Fruit fly (Drosophila melanogaster) whole organism, embryonic: ENCODE measurements around the gene CG3014.

Experiments
- Awh ChIP-seq: fragments of 200-800 bp; sonication (Bioruptor generic); IDR thresholded peaks from 2 replicates; pipeline ENCODE4, ENCODE4 v1.3.6; 2022; ENCODE audit warnings: missing biosample characterization, missing genetic modification characterization
- Bdp1 ChIP-seq: fragments of 200-800 bp; sonication (Bioruptor generic); optimal IDR thresholded peaks from 3 replicates; lab custom pipeline; 2016; ENCODE audit warnings: missing biosample characterization, missing genetic modification characterization
- Bteb2 ChIP-seq: fragments of 200-800 bp; sonication (Bioruptor generic); optimal IDR thresholded peaks from 2 replicates; lab custom pipeline; 2016; ENCODE audit warnings: missing biosample characterization, missing genetic modification characterization
- CG10543 ChIP-seq: fragments of 200-800 bp; sonication (Bioruptor generic); optimal IDR thresholded peaks from 3 replicates; lab custom pipeline; 2017; ENCODE audit warnings: missing biosample characterization, mild to moderate bottlenecking, missing genetic modification characterization, moderate library complexity
- CG12769 ChIP-seq: fragments of 200-800 bp; sonication (Bioruptor generic); optimal IDR thresholded peaks from 2 replicates; lab custom pipeline; 2019; ENCODE audit warnings: missing biosample characterization, mild to moderate bottlenecking, missing genetic modification characterization, moderate library complexity
- CG15514 ChIP-seq: fragments of 200-800 bp; sonication (Bioruptor generic); optimal IDR thresholded peaks from 3 replicates; lab custom pipeline; 2017; ENCODE audit warnings: missing biosample characterization, missing genetic modification characterization, mild to moderate bottlenecking, moderate library complexity, missing genetic modification reagents
- CG1603 ChIP-seq: fragments of 200-800 bp; sonication (Bioruptor generic); optimal IDR thresholded peaks from 2 replicates; lab custom pipeline; 2019; ENCODE audit warnings: missing biosample characterization, mild to moderate bottlenecking, missing genetic modification characterization, moderate library complexity
- CG17328 ChIP-seq: fragments of 200-800 bp; sonication (Bioruptor generic); IDR thresholded peaks from 2 replicates; pipeline ENCODE4 v1.3.6; 2022; ENCODE audit warnings: missing biosample characterization, missing genetic modification characterization
- CG17912 ChIP-seq: fragments of 200-800 bp; sonication (Bioruptor generic); optimal IDR thresholded peaks from 2 replicates; lab custom pipeline; 2018; ENCODE audit warnings: missing biosample characterization, mild to moderate bottlenecking, missing genetic modification characterization
- CG31365 ChIP-seq: fragments of 200-800 bp; sonication (Bioruptor generic); optimal IDR thresholded peaks from 2 replicates; lab custom pipeline; 2018; ENCODE audit warnings: missing biosample characterization, mild to moderate bottlenecking, missing genetic modification characterization
- CG32532 ChIP-seq: fragments of 200-800 bp; sonication (Bioruptor generic); IDR thresholded peaks from 2 replicates; pipeline ENCODE4 v1.3.6; 2022; ENCODE audit warnings: missing biosample characterization, missing genetic modification characterization
- CG33213 ChIP-seq: fragments of 200-800 bp; sonication (Bioruptor generic); optimal IDR thresholded peaks from 3 replicates; lab custom pipeline; 2016; ENCODE audit warnings: missing biosample characterization, missing genetic modification characterization
- CG34376 ChIP-seq: fragments of 200-800 bp; sonication (Bioruptor generic); optimal IDR thresholded peaks from 2 replicates; lab custom pipeline; 2018; ENCODE audit warnings: missing biosample characterization, mild to moderate bottlenecking, missing genetic modification characterization
- CG6175 ChIP-seq: fragments of 200-800 bp; sonication (Bioruptor generic); IDR thresholded peaks from 3 replicates; pipeline ENCODE4 v1.3.6; 2022; ENCODE audit warnings: missing biosample characterization, missing genetic modification characterization
- CG7745 ChIP-seq: fragments of 200-800 bp; sonication (Bioruptor generic); optimal IDR thresholded peaks from 2 replicates; lab custom pipeline; 2018; ENCODE audit warnings: missing biosample characterization, mild to moderate bottlenecking, missing genetic modification characterization, moderate library complexity
- CG7963 ChIP-seq: fragments of 200-800 bp; sonication (Bioruptor generic); IDR thresholded peaks from 3 replicates; pipeline ENCODE4 v1.3.6; 2022; ENCODE audit warnings: missing biosample characterization, missing genetic modification characterization; ENCODE audit not compliant: partially characterized antibody
- CG8388 ChIP-seq: fragments of 200-800 bp; sonication (Bioruptor generic); optimal IDR thresholded peaks from 2 replicates; lab custom pipeline; 2019; ENCODE audit warnings: missing biosample characterization, mild to moderate bottlenecking, missing genetic modification characterization, moderate library complexity
- CG8944 ChIP-seq: fragments of 200-800 bp; sonication (Bioruptor generic); optimal IDR thresholded peaks from 3 replicates; lab custom pipeline; 2016; ENCODE audit warnings: missing biosample characterization, missing genetic modification characterization
- Deaf1 ChIP-seq: fragments of 200-800 bp; optimal IDR thresholded peaks from 3 replicates; lab custom pipeline; 2019; ENCODE audit warnings: missing biosample characterization, mild to moderate bottlenecking, missing genetic modification characterization, moderate library complexity
- Dip2 ChIP-seq: fragments of 200-800 bp; sonication (Bioruptor generic); IDR thresholded peaks from 2 replicates; pipeline ENCODE4 v1.3.6; 2022; ENCODE audit warnings: missing biosample characterization, missing genetic modification characterization
- GATAe ChIP-seq: fragments of 200-800 bp; sonication (Bioruptor generic); conservative IDR thresholded peaks from 2 replicates; pipeline ENCODE4 v1.3.6; 2022; ENCODE audit warnings: missing biosample characterization, missing genetic modification characterization
- Jarid2 ChIP-seq: fragments of 200-800 bp; sonication (Bioruptor generic); optimal IDR thresholded peaks from 3 replicates; lab custom pipeline; 2017; ENCODE audit warnings: mild to moderate bottlenecking, missing biosample characterization, missing genetic modification reagents, missing genetic modification characterization
- Kr ChIP-seq: fragments of 200-800 bp; sonication (Bioruptor generic); optimal IDR thresholded peaks from 2 replicates; lab custom pipeline; 2017; ENCODE audit warnings: missing biosample characterization, mild to moderate bottlenecking, missing genetic modification characterization
- MESR4 ChIP-seq: fragments of 200-800 bp; sonication (Bioruptor generic); optimal IDR thresholded peaks from 2 replicates; lab custom pipeline; 2018; ENCODE audit warnings: missing biosample characterization, mild to moderate bottlenecking, missing genetic modification characterization, moderate library complexity
- NK7.1 ChIP-seq: fragments of 200-800 bp; sonication (Bioruptor generic); optimal IDR thresholded peaks from 3 replicates; lab custom pipeline; 2016; ENCODE audit warnings: missing biosample characterization, missing genetic modification characterization
- Pdp1 ChIP-seq, 2 experiments: fragments of 200-800 bp; sonication (Bioruptor generic); optimal IDR thresholded peaks; 3 replicates each; lab custom pipeline; 2016; ENCODE audit warnings: missing biosample characterization in 2 of 2, missing genetic modification characterization in 2 of 2, mild to moderate bottlenecking in 1 of 2, moderate library complexity in 1 of 2
- Spps ChIP-seq: fragments of 200-800 bp; sonication (Bioruptor generic); optimal IDR thresholded peaks from 2 replicates; lab custom pipeline; 2018; ENCODE audit warnings: missing biosample characterization, mild to moderate bottlenecking, missing genetic modification characterization
- chinmo ChIP-seq: fragments of 200-800 bp; sonication (Bioruptor generic); IDR thresholded peaks from 4 replicates; pipeline ENCODE4 v1.3.6; 2022; ENCODE audit warnings: missing biosample characterization, missing genetic modification characterization; ENCODE audit not compliant: partially characterized antibody
- cwo ChIP-seq: fragments of 200-800 bp; sonication (Bioruptor generic); optimal IDR thresholded peaks from 3 replicates; lab custom pipeline; 2017; ENCODE audit warnings: missing biosample characterization, missing genetic modification characterization, mild to moderate bottlenecking, moderate library complexity, missing genetic modification reagents
- exex ChIP-seq: fragments of 200-800 bp; sonication (Bioruptor generic); optimal IDR thresholded peaks from 4 replicates; lab custom pipeline; 2018; ENCODE audit warnings: missing biosample characterization, mild to moderate bottlenecking, missing genetic modification characterization, moderate library complexity
- grn ChIP-seq: fragments of 200-800 bp; sonication (Bioruptor generic); optimal IDR thresholded peaks from 3 replicates; lab custom pipeline; 2017; ENCODE audit warnings: missing biosample characterization, missing genetic modification characterization
- gro ChIP-seq: fragments of 200-800 bp; sonication (Bioruptor generic); optimal IDR thresholded peaks from 2 replicates; lab custom pipeline; 2016; ENCODE audit warnings: missing biosample characterization, missing genetic modification characterization
- ham ChIP-seq: fragments of 200-800 bp; sonication (Bioruptor generic); IDR thresholded peaks from 2 replicates; pipeline ENCODE4 v1.3.6; 2022; ENCODE audit warnings: missing biosample characterization, missing genetic modification characterization
- klu ChIP-seq: fragments of 200-800 bp; sonication (Bioruptor generic); IDR thresholded peaks from 2 replicates; pipeline ENCODE4 v1.3.6; 2022; ENCODE audit warnings: missing biosample characterization, missing genetic modification characterization
- lab ChIP-seq: fragments of 200-800 bp; sonication (Bioruptor generic); optimal IDR thresholded peaks from 3 replicates; lab custom pipeline; 2017; ENCODE audit warnings: missing biosample characterization, missing genetic modification characterization, mild to moderate bottlenecking, moderate library complexity, missing genetic modification reagents
- lola ChIP-seq, 3 experiments: fragments of >200 bp in 2 of 3; fragments of 200-800 bp in 1 of 3; sonication (Bioruptor generic) in 1 of 3; optimal IDR thresholded peaks; 2 replicates each; lab custom pipeline; 2017 to 2019; ENCODE audit warnings: missing biosample characterization in 3 of 3, missing genetic modification characterization in 3 of 3, mild to moderate bottlenecking in 1 of 3, moderate library complexity in 1 of 3
- mirr ChIP-seq: fragments of 200-800 bp; sonication (Bioruptor generic); optimal IDR thresholded peaks from 3 replicates; lab custom pipeline; 2018; ENCODE audit warnings: missing biosample characterization, mild to moderate bottlenecking, missing genetic modification characterization
- nau ChIP-seq: fragments of 200-800 bp; sonication (Bioruptor generic); optimal IDR thresholded peaks from 3 replicates; lab custom pipeline; 2017; ENCODE audit warnings: missing biosample characterization, mild to moderate bottlenecking, missing genetic modification characterization, missing genetic modification reagents
- pb ChIP-seq: fragments of 200-800 bp; sonication (Bioruptor generic); optimal IDR thresholded peaks from 3 replicates; lab custom pipeline; 2016; ENCODE audit warnings: missing biosample characterization, missing genetic modification characterization
- pfk ChIP-seq: fragments of 200-800 bp; sonication (Bioruptor generic); optimal IDR thresholded peaks from 2 replicates; lab custom pipeline; 2018; ENCODE audit warnings: missing biosample characterization, mild to moderate bottlenecking, missing genetic modification characterization, moderate library complexity
- psq ChIP-seq: fragments of 200-800 bp; sonication (Bioruptor generic); optimal IDR thresholded peaks from 2 replicates; lab custom pipeline; 2017; ENCODE audit warnings: missing biosample characterization, missing genetic modification characterization
- run ChIP-seq: fragments of 200-800 bp; sonication (Bioruptor generic); optimal IDR thresholded peaks from 3 replicates; lab custom pipeline; 2018; ENCODE audit warnings: missing biosample characterization, mild to moderate bottlenecking, missing genetic modification characterization
- salm ChIP-seq: fragments of 200-800 bp; sonication (Bioruptor generic); optimal IDR thresholded peaks from 2 replicates; lab custom pipeline; 2018; ENCODE audit warnings: missing biosample characterization, mild to moderate bottlenecking, missing genetic modification characterization
- sd ChIP-seq: fragments of 200-800 bp; sonication (Bioruptor generic); optimal IDR thresholded peaks from 3 replicates; lab custom pipeline; 2018; ENCODE audit warnings: missing biosample characterization, mild to moderate bottlenecking, missing genetic modification characterization, moderate library complexity
- slou ChIP-seq: fragments of 200-800 bp; sonication (Bioruptor generic); optimal IDR thresholded peaks from 3 replicates; lab custom pipeline; 2016; ENCODE audit warnings: missing biosample characterization, missing genetic modification characterization
- sug ChIP-seq: fragments of 200-800 bp; optimal IDR thresholded peaks from 2 replicates; lab custom pipeline; 2019; ENCODE audit warnings: missing biosample characterization, mild to moderate bottlenecking, missing genetic modification characterization, moderate library complexity
- tll ChIP-seq, 2 experiments: fragments of 200-800 bp in 1 of 2; fragments of >200 bp in 1 of 2; sonication (Bioruptor generic) in 1 of 2; optimal IDR thresholded peaks; 2 replicates each; lab custom pipeline; 2017 to 2019; ENCODE audit warnings: missing biosample characterization in 2 of 2, missing genetic modification characterization in 2 of 2, mild to moderate bottlenecking in 1 of 2, moderate library complexity in 1 of 2

CG3014 gene

dm6 chr3R:7785784-7786183, 16.8 kb downstream of the CG3014 start, which contains the start of gene CG18745:
Gene CG18745 (minus strand): TSS chr3R:7786119.
- TF ChIP-seq CG7963 (GFP tag; lab: Robert Waterston, UW): no peak
- no peak for TF ChIP-seq CG1603 (tag; lab: Kevin White, UChicago)
- no peak for TF ChIP-seq CG33213
- no peak for TF ChIP-seq psq (GFP tag; lab: Kevin White, UChicago)
- TF ChIP-seq tll (GFP tag; optimal IDR thresholded peaks at IDR 0.05; lab: Kevin White, UChicago): no peak
- no peak for TF ChIP-seq NK7.1
- TF ChIP-seq slou (GFP tag; lab: Kevin White, UChicago): no peak
- TF ChIP-seq run (tag; lab: Kevin White, UChicago): no peak
- peak; percentile 80 for TF ChIP-seq sd
- peak; percentile 86 for TF ChIP-seq exex (tag; lab: Kevin White, UChicago)
- peak; percentile 20 for TF ChIP-seq CG34376
- TF ChIP-seq pb: no peak
- TF ChIP-seq mirr (GFP tag; lab: Kevin White, UChicago): peak; percentile 60
- no peak for TF ChIP-seq lola (GFP tag; optimal IDR thresholded peaks at IDR 0.05; lab: Kevin White, UChicago)
- TF ChIP-seq CG12769 (tag; lab: Kevin White, UChicago): peak; percentile 30
- TF ChIP-seq gro (GFP tag; lab: Kevin White, UChicago): peak; percentile 1
- no peak for TF ChIP-seq salm (tag; lab: Kevin White, UChicago)
- TF ChIP-seq ham (GFP tag; lab: Robert Waterston, UW): no peak
- no peak for TF ChIP-seq Kr (GFP tag; lab: Kevin White, UChicago)
- TF ChIP-seq Bteb2 (GFP tag; lab: Kevin White, UChicago): no peak
- no peak for TF ChIP-seq CG6175 (GFP tag; lab: Robert Waterston, UW)
- TF ChIP-seq CG8388: no peak
- no peak for TF ChIP-seq CG8944 (GFP tag; lab: Kevin White, UChicago)
- peak; percentile 5 for TF ChIP-seq cwo (GFP tag; lab: Kevin White, UChicago)
- TF ChIP-seq Jarid2: peak; percentile 10
- peak; percentile 50 for TF ChIP-seq sug (tag; lab: Kevin White, UChicago)
- TF ChIP-seq Bdp1 (GFP tag; lab: Kevin White, UChicago): no peak
- TF ChIP-seq nau (GFP tag; lab: Kevin White, UChicago): no peak
- peak; percentile 33 for TF ChIP-seq lab (GFP tag; lab: Kevin White, UChicago)

- peak; percentile 44 for TF ChIP-seq exex (tag; lab: Kevin White, UChicago)
- no peak for TF ChIP-seq Spps (tag; lab: Kevin White, UChicago)
- no peak for TF ChIP-seq Awh (GFP tag; lab: Robert Waterston, UW)
- TF ChIP-seq CG15514 (GFP tag; lab: Kevin White, UChicago): peak; percentile 92
- no peak for TF ChIP-seq MESR4 (GFP tag; lab: Kevin White, UChicago)
- no peak for TF ChIP-seq klu (GFP tag; lab: Robert Waterston, UW)
- TF ChIP-seq CG17912 (GFP tag; lab: Kevin White, UChicago): no peak
- TF ChIP-seq Pdp1 (GFP tag; optimal IDR thresholded peaks at IDR 0.05; lab: Kevin White, UChicago): peak in 1 of 2 experiments; percentile 58
- no peak for TF ChIP-seq CG7745 (tag; lab: Kevin White, UChicago)
- TF ChIP-seq mirr (GFP tag; lab: Kevin White, UChicago): peak; percentile 22
- peak; percentile 46 for TF ChIP-seq sug (tag; lab: Kevin White, UChicago)
- peak; percentile 70 for TF ChIP-seq grn (GFP tag; lab: Kevin White, UChicago)
- TF ChIP-seq CG32532 (GFP tag; lab: Robert Waterston, UW): no peak
- peak; percentile 5 for TF ChIP-seq lab (GFP tag; lab: Kevin White, UChicago)
- peak; percentile 37 for TF ChIP-seq Jarid2
- peak; percentile 90 for TF ChIP-seq Deaf1
- no peak for TF ChIP-seq CG17328 (GFP tag; lab: Robert Waterston, UW)
- TF ChIP-seq CG31365 (tag; lab: Kevin White, UChicago): peak; percentile 75
- 0 out of 4 replicates have a peak, but pooled peaks have one; percentile 25 for TF ChIP-seq chinmo (GFP tag; lab: Robert Waterston, UW)
- TF ChIP-seq sd: peak; percentile 94
- TF ChIP-seq pfk: peak; percentile 63
- peak; percentile 35 for TF ChIP-seq GATAe (GFP tag; lab: Robert Waterston, UW)
- no peak for TF ChIP-seq Dip2 (GFP tag; lab: Robert Waterston, UW)
- peak; percentile 39 for TF ChIP-seq CG10543
Measured at dm6 chr3R:7782933-7783686, 19.5 kb downstream of the CG3014 start, which contains the start of gene CG18747. Gene CG18747 (minus strand): TSS chr3R:7783446.
